Worm (Caenorhabditis elegans) whole organism, L2 larva: Measurements from ENCODE around the gene ndub-3.

ENCODE experiments used
- R02D3.7 ChIP-seq: fragments of 150-350 bp; optimal IDR thresholded peaks from 2 replicates; lab custom pipeline; 2014; ENCODE audit warnings: missing biosample characterization, missing genetic modification characterization
- blmp-1 ChIP-seq: sonication (generic microtip); optimal IDR thresholded peaks from 2 replicates; lab custom pipeline; 2017; ENCODE audit warnings: missing genetic modification characterization, mild to moderate bottlenecking, missing compliant biosample characterization, antibody characterized with exemption, moderate library complexity; ENCODE audit not compliant: insufficient read depth
- ceh-16 ChIP-seq: fragments of 150-350 bp; optimal IDR thresholded peaks from 2 replicates; lab custom pipeline; 2014; ENCODE audit warnings: missing biosample characterization, missing genetic modification characterization
- lsy-2 ChIP-seq, 2 experiments: fragments of 150-350 bp in 1 of 2; sonication (generic microtip) in 1 of 2; optimal IDR thresholded peaks; 2 replicates each; lab custom pipeline; 2014 to 2017; ENCODE audit warnings: missing biosample characterization in 2 of 2, missing genetic modification characterization in 2 of 2
- mdl-1 ChIP-seq, 2 experiments: fragments of 150-350 bp in 1 of 2; sonication (generic microtip) in 1 of 2; optimal IDR thresholded peaks; 2 replicates each; lab custom pipeline; 2017; ENCODE audit warnings: missing biosample characterization in 2 of 2, missing genetic modification characterization in 2 of 2
- nhr-237 ChIP-seq: fragments of 150-350 bp; optimal IDR thresholded peaks from 2 replicates; lab custom pipeline; 2014; ENCODE audit warnings: missing biosample characterization, missing genetic modification characterization
- nhr-6 ChIP-seq: fragments of 150-350 bp; optimal IDR thresholded peaks from 2 replicates; lab custom pipeline; 2014; ENCODE audit warnings: missing biosample characterization, missing genetic modification characterization
- nhr-77 ChIP-seq: fragments of 150-350 bp; optimal IDR thresholded peaks from 2 replicates; lab custom pipeline; 2014; ENCODE audit warnings: missing biosample characterization, missing genetic modification characterization
- unc-55 ChIP-seq: fragments of 150-350 bp; sonication (generic microtip); optimal IDR thresholded peaks from 3 replicates; lab custom pipeline; 2014; ENCODE audit warnings: missing biosample characterization, missing genetic modification reagents, missing genetic modification characterization
- unc-62 ChIP-seq: fragments of 150-350 bp; optimal IDR thresholded peaks from 2 replicates; lab custom pipeline; 2014; ENCODE audit warnings: missing biosample characterization, missing genetic modification reagents, missing genetic modification characterization

DNA sequence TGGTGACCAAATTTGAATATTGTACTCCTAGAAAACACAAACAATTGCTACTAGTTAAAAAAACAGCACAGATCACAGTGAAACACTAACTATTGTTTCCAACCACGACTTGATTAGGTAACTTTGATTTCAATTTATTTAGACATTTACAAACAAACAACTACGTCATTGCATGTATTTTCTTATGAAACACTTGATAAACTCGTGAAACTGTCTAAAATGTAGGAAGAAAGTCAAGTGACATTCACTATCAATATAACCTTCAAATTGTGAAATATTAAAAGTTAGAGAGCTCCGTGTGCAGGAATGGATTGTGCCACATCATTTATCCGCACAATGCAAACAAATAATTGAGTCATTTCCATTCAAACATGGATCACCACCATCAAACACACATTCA, 25.6 kb upstream of the ndub-3 start:
- TF ChIP-seq blmp-1 (no peak), unc-55 (GFP tag; lab: Kevin White, UChicago) (no peak), nhr-237 (tag; lab: Kevin White, UChicago) (no peak), unc-62 (GFP tag; lab: Kevin White, UChicago) (no peak), nhr-77 (tag; lab: Kevin White, UChicago) (no peak), mdl-1 (tag; optimal IDR thresholded peaks at IDR 0.05; lab: Kevin White, UChicago) (no peak), lsy-2 (tag; optimal IDR thresholded peaks at IDR 0.05; lab: Kevin White, UChicago) (no peak), R02D3.7 (tag; lab: Kevin White, UChicago) (no peak), ceh-16 (tag; lab: Kevin White, UChicago) (no peak), nhr-6 (no peak)
